Fruit fly (Drosophila melanogaster): ENCODE results near the gene CG3868.
A peak's percentile ranks its signal among the peaks of the same experiment; 100 is the strongest.

Gene CG3868

DNA sequence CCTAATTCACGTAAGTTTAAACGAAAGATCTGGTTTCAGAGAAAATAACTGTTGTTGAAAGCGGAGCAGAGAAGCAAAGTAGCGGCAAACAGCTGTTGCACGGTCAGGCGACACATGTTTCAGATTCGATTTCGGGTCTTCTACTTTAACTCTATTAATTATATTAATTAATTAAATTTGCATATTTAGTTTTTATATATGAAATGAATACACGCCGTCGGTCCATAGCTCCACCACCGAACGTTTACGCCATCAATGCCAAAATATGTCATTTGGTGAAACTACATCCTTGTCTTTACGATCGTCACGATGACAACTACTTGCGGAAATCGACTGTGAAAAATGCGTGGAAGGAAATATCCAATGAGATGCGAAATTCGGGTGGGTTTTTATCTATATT lies 8.4 kb upstream of the CG3868 start (continued):
- TF ChIP-seq cad (GFP tag; optimal IDR thresholded peaks at IDR 0.05) (no peak), slp2 (GFP tag; optimal IDR thresholded peaks at IDR 0.05) (no peak), CG17802 (tag; optimal IDR thresholded peaks at IDR 0.05) (no peak), maf-S (GFP tag; optimal IDR thresholded peaks at IDR 0.05) (no peak), CG2875 (GFP tag; optimal IDR thresholded peaks at IDR 0.05) (no peak), nerfin-2 (GFP tag; IDR thresholded peaks at IDR 0.05; ENCODE audit: partially characterized antibody) (no peak), rib (GFP tag; IDR thresholded peaks at IDR 0.05) (no peak), CG11398 (GFP tag; optimal IDR thresholded peaks at IDR 0.05) (no peak), CG30431 (GFP tag; optimal IDR thresholded peaks at IDR 0.05) (peak; percentile 19), zfh2 (GFP tag; optimal IDR thresholded peaks at IDR 0.05) (no peak), Hr39 (optimal IDR thresholded peaks at IDR 0.05) (no peak), stc (GFP tag; IDR thresholded peaks at IDR 0.05) (peak; percentile 45; the same call in 1 of the 2 replicates), gfzf (GFP tag; optimal IDR thresholded peaks at IDR 0.05) (no peak), Gsc (GFP tag; IDR thresholded peaks at IDR 0.05) (no peak), so (GFP tag; IDR thresholded peaks at IDR 0.05) (peak; percentile 36; the same call in 1 of the 3 replicates), Hsf (GFP tag; optimal IDR thresholded peaks at IDR 0.05) (no peak), Kr (GFP tag; optimal IDR thresholded peaks at IDR 0.05) (no peak), slou (GFP tag; optimal IDR thresholded peaks at IDR 0.05) (no peak), CG6272 (GFP tag; IDR thresholded peaks at IDR 0.05) (no peak), Ada2b (GFP tag; IDR thresholded peaks at IDR 0.05) (no peak), vfl (GFP tag; optimal IDR thresholded peaks at IDR 0.05) (no peak), dmrt11E (tag; optimal IDR thresholded peaks at IDR 0.05) (peak; percentile 71), CG31365 (tag; optimal IDR thresholded peaks at IDR 0.05) (no peak), CG2889 (GFP tag; IDR thresholded peaks at IDR 0.05) (no peak), CG17612 (GFP tag; IDR thresholded peaks at IDR 0.05) (no peak), ato (GFP tag; IDR thresholded peaks at IDR 0.05; ENCODE audit: partially characterized antibody) (no peak), Rfx (GFP tag; IDR thresholded peaks at IDR 0.05) (peak; percentile 50), Sox102F (GFP tag; optimal IDR thresholded peaks at IDR 0.05) (no peak), Rx (GFP tag; IDR thresholded peaks at IDR 0.05) (peak; percentile 19; the same call in 1 of the 2 replicates), sens (GFP tag) (no peak), peb (GFP tag; IDR thresholded peaks at IDR 0.05) (no peak), fd64A (GFP tag; optimal IDR thresholded peaks at IDR 0.05) (no peak), Hand (GFP tag; optimal IDR thresholded peaks at IDR 0.05) (no peak), exex (tag; optimal IDR thresholded peaks at IDR 0.05) (no peak), Nf-YB (GFP tag; optimal IDR thresholded peaks at IDR 0.05) (no peak), slbo (GFP tag; IDR thresholded peaks at IDR 0.05) (peak; percentile 39; the same call in 1 of the 2 replicates), CG18011 (GFP tag; optimal IDR thresholded peaks at IDR 0.05) (no peak), CG15514 (GFP tag; optimal IDR thresholded peaks at IDR 0.05) (no peak), CG17361 (GFP tag; IDR thresholded peaks at IDR 0.05) (no peak), CG12104 (GFP tag; optimal IDR thresholded peaks at IDR 0.05) (no peak), insv (GFP tag; optimal IDR thresholded peaks at IDR 0.05) (no peak), sqz (GFP tag; optimal IDR thresholded peaks at IDR 0.05) (no peak), CG34224 (GFP tag; IDR thresholded peaks at IDR 0.05; ENCODE audit: partially characterized antibody) (no peak), CG17328 (GFP tag; IDR thresholded peaks at IDR 0.05) (peak; percentile 72), CG13424 (tag; optimal IDR thresholded peaks at IDR 0.05) (peak; percentile 51), NC2α (GFP tag; optimal IDR thresholded peaks at IDR 0.05) (no peak), disco-r (GFP tag; optimal IDR thresholded peaks at IDR 0.05) (no peak), ewg (GFP tag; optimal IDR thresholded peaks at IDR 0.05) (peak; percentile 19), CrebB (tag; optimal IDR thresholded peaks at IDR 0.05) (no peak), CG1832 (GFP tag; optimal IDR thresholded peaks at IDR 0.05) (no peak), Drgx (GFP tag; IDR thresholded peaks at IDR 0.05) (peak; percentile 66), CG16813 (GFP tag; IDR thresholded peaks at IDR 0.05; ENCODE audit: partially characterized antibody) (no peak)
